Fruit fly (Drosophila melanogaster) whole organism, embryonic: ENCODE results near the gene FipoQ.

Source experiments
- Abd-B ChIP-seq: fragments of 200-800 bp; sonication (Bioruptor generic); optimal IDR thresholded peaks from 2 replicates; lab custom pipeline; 2018; ENCODE audit warnings: missing biosample characterization, mild to moderate bottlenecking, missing genetic modification characterization, moderate library complexity
- BEAF-32 ChIP-seq: fragments of 200-800 bp; sonication (Bioruptor generic); optimal IDR thresholded peaks from 3 replicates; lab custom pipeline; 2017; ENCODE audit warnings: missing biosample characterization, missing genetic modification characterization, mild to moderate bottlenecking, moderate library complexity, missing genetic modification reagents
- CG11093 ChIP-seq: fragments of 200-800 bp; sonication (Bioruptor generic); IDR thresholded peaks from 3 replicates; pipeline ENCODE4 v1.3.6; 2022; ENCODE audit warnings: missing biosample characterization, missing genetic modification characterization
- CG11723 ChIP-seq: fragments of 200-800 bp; sonication (Bioruptor generic); optimal IDR thresholded peaks from 2 replicates; lab custom pipeline; 2017; ENCODE audit warnings: missing biosample characterization, mild to moderate bottlenecking, missing genetic modification characterization
- CG12104 ChIP-seq: fragments of 200-800 bp; sonication (Bioruptor generic); optimal IDR thresholded peaks from 3 replicates; lab custom pipeline; 2016; ENCODE audit warnings: missing biosample characterization, missing genetic modification characterization
- CG12391 ChIP-seq: fragments of 200-800 bp; sonication (Bioruptor generic); optimal IDR thresholded peaks from 3 replicates; lab custom pipeline; 2018; ENCODE audit warnings: missing biosample characterization, mild to moderate bottlenecking, missing genetic modification characterization, moderate library complexity
- CG12942 ChIP-seq: fragments of 200-800 bp; sonication (Bioruptor generic); optimal IDR thresholded peaks from 3 replicates; lab custom pipeline; 2016; ENCODE audit warnings: missing biosample characterization, missing genetic modification characterization
- CG13424 ChIP-seq: fragments of 200-800 bp; sonication (Bioruptor generic); optimal IDR thresholded peaks from 2 replicates; lab custom pipeline; 2019; ENCODE audit warnings: missing biosample characterization, mild to moderate bottlenecking, missing genetic modification characterization, moderate library complexity
- CG1529 ChIP-seq: fragments of 200-800 bp; sonication (Bioruptor generic); optimal IDR thresholded peaks from 3 replicates; lab custom pipeline; 2018; ENCODE audit warnings: missing biosample characterization, missing genetic modification characterization
- CG15601 ChIP-seq: fragments of 200-800 bp; sonication (Bioruptor generic); optimal IDR thresholded peaks from 3 replicates; lab custom pipeline; 2019; ENCODE audit warnings: missing biosample characterization, mild to moderate bottlenecking, missing genetic modification characterization, moderate library complexity
- CG17802 ChIP-seq: fragments of 200-800 bp; sonication (Bioruptor generic); optimal IDR thresholded peaks from 2 replicates; lab custom pipeline; 2018; ENCODE audit warnings: missing biosample characterization, mild to moderate bottlenecking, missing genetic modification characterization, moderate library complexity
- CG2199 ChIP-seq: fragments of 200-800 bp; sonication (Bioruptor generic); IDR thresholded peaks from 3 replicates; pipeline ENCODE4 v1.3.6; 2022; ENCODE audit warnings: missing biosample characterization, missing genetic modification characterization
- CG2202 ChIP-seq: fragments of 200-800 bp; sonication (Bioruptor generic); optimal IDR thresholded peaks from 2 replicates; lab custom pipeline; 2018; ENCODE audit warnings: missing biosample characterization, mild to moderate bottlenecking, missing genetic modification characterization
- CG2875 ChIP-seq: fragments of 200-800 bp; sonication (Bioruptor generic); optimal IDR thresholded peaks from 2 replicates; lab custom pipeline; 2017; ENCODE audit warnings: missing biosample characterization, mild to moderate bottlenecking, missing genetic modification characterization, missing genetic modification reagents
- CG2889 ChIP-seq: fragments of 200-800 bp; sonication (Bioruptor generic); IDR thresholded peaks from 3 replicates; pipeline ENCODE4 v1.3.6; 2022; ENCODE audit warnings: missing biosample characterization, missing genetic modification characterization
- CG5953 ChIP-seq: fragments of 200-800 bp; sonication (Bioruptor generic); IDR thresholded peaks from 2 replicates; pipeline ENCODE4 v1.3.6; 2022; ENCODE audit warnings: missing biosample characterization, missing genetic modification characterization
- CG6813 ChIP-seq: fragments of 200-800 bp; sonication (Bioruptor generic); optimal IDR thresholded peaks from 2 replicates; lab custom pipeline; 2017; ENCODE audit warnings: missing biosample characterization, missing genetic modification characterization, mild to moderate bottlenecking, moderate library complexity, missing genetic modification reagents
- CG7372 ChIP-seq: fragments of 200-800 bp; sonication (Bioruptor generic); IDR thresholded peaks from 2 replicates; pipeline ENCODE4 v1.3.6; 2022; ENCODE audit warnings: missing biosample characterization, missing genetic modification characterization
- CG7839 ChIP-seq: fragments of 200-800 bp; sonication (Bioruptor generic); optimal IDR thresholded peaks from 3 replicates; lab custom pipeline; 2018; ENCODE audit warnings: missing biosample characterization, mild to moderate bottlenecking, missing genetic modification characterization, moderate library complexity
- CG7928 ChIP-seq: fragments of 200-800 bp; sonication (Bioruptor generic); optimal IDR thresholded peaks from 2 replicates; lab custom pipeline; 2017; ENCODE audit warnings: missing biosample characterization, mild to moderate bottlenecking, missing genetic modification characterization
- CG8290 ChIP-seq, 3 experiments: fragments of 200-800 bp; sonication (Bioruptor generic); optimal IDR thresholded peaks; 2 replicates each; lab custom pipeline; 2016 to 2019; ENCODE audit warnings: missing biosample characterization in 3 of 3, missing genetic modification characterization in 3 of 3, mild to moderate bottlenecking in 2 of 3, moderate library complexity in 1 of 3
- Deaf1 ChIP-seq: fragments of 200-800 bp; optimal IDR thresholded peaks from 3 replicates; lab custom pipeline; 2019; ENCODE audit warnings: missing biosample characterization, mild to moderate bottlenecking, missing genetic modification characterization, moderate library complexity
- Doc2 ChIP-seq: fragments of 200-800 bp; sonication (Bioruptor generic); IDR thresholded peaks from 2 replicates; pipeline ENCODE4 v1.3.6; 2022; ENCODE audit warnings: missing biosample characterization, missing genetic modification characterization
- Eip74EF ChIP-seq, 2 experiments: fragments of 200-800 bp in 1 of 2; fragments of >200 bp in 1 of 2; sonication (Bioruptor generic) in 1 of 2; optimal IDR thresholded peaks; 2 replicates each; lab custom pipeline; 2017 to 2019; ENCODE audit warnings: missing biosample characterization in 2 of 2, missing genetic modification characterization in 2 of 2, mild to moderate bottlenecking in 1 of 2, moderate library complexity in 1 of 2
- Fer3 ChIP-seq: fragments of 200-800 bp; sonication (Bioruptor generic); optimal IDR thresholded peaks from 2 replicates; lab custom pipeline; 2018; ENCODE audit warnings: missing biosample characterization, mild to moderate bottlenecking, missing genetic modification characterization, moderate library complexity
- Hey ChIP-seq: fragments of 200-800 bp; sonication (Bioruptor generic); optimal IDR thresholded peaks from 3 replicates; lab custom pipeline; 2018; ENCODE audit warnings: missing biosample characterization, mild to moderate bottlenecking, missing genetic modification characterization
- HmgD ChIP-seq: fragments of 200-800 bp; sonication (Bioruptor generic); optimal IDR thresholded peaks from 3 replicates; lab custom pipeline; 2016; ENCODE audit warnings: missing biosample characterization, missing genetic modification characterization
- Hr78 ChIP-seq, 2 experiments: fragments of 200-800 bp in 1 of 2; fragments of >200 bp in 1 of 2; sonication (Bioruptor generic) in 1 of 2; optimal IDR thresholded peaks; 2 replicates each; lab custom pipeline; 2017 to 2019; ENCODE audit warnings: missing biosample characterization in 2 of 2, missing genetic modification characterization in 2 of 2, mild to moderate bottlenecking in 1 of 2, moderate library complexity in 1 of 2
- NfI ChIP-seq: fragments of 200-800 bp; sonication (Bioruptor generic); optimal IDR thresholded peaks from 3 replicates; lab custom pipeline; 2018; ENCODE audit warnings: missing biosample characterization, mild to moderate bottlenecking, missing genetic modification characterization, moderate library complexity
- Ptx1 ChIP-seq: fragments of 200-800 bp; sonication (Bioruptor generic); IDR thresholded peaks from 2 replicates; pipeline ENCODE4 v1.3.6; 2022; ENCODE audit warnings: missing biosample characterization, missing genetic modification characterization
- Ravus ChIP-seq: fragments of 200-800 bp; sonication (Bioruptor generic); IDR thresholded peaks from 2 replicates; pipeline ENCODE4 v1.3.6; 2022; ENCODE audit warnings: missing biosample characterization, missing genetic modification characterization
- az2 ChIP-seq: fragments of 200-800 bp; sonication (Bioruptor generic); optimal IDR thresholded peaks from 3 replicates; lab custom pipeline; 2016; ENCODE audit warnings: missing biosample characterization, missing genetic modification characterization
- bbx ChIP-seq: fragments of 200-800 bp; sonication (Bioruptor generic); IDR thresholded peaks from 2 replicates; pipeline ENCODE4 v1.3.6; 2022; ENCODE audit warnings: missing biosample characterization, missing genetic modification characterization; ENCODE audit not compliant: partially characterized antibody
- crc ChIP-seq: fragments of 200-800 bp; sonication (Bioruptor generic); optimal IDR thresholded peaks from 2 replicates; lab custom pipeline; 2016; ENCODE audit warnings: missing biosample characterization, missing genetic modification characterization
- dan ChIP-seq: fragments of 200-800 bp; sonication (Bioruptor generic); IDR thresholded peaks from 2 replicates; pipeline ENCODE4 v1.3.6; 2022; ENCODE audit warnings: missing biosample characterization, missing genetic modification characterization
- dm ChIP-seq: fragments of 200-800 bp; sonication (Bioruptor generic); optimal IDR thresholded peaks from 3 replicates; lab custom pipeline; 2016; ENCODE audit warnings: missing biosample characterization, missing genetic modification characterization
- esg ChIP-seq: fragments of 200-800 bp; sonication (Bioruptor generic); conservative IDR thresholded peaks from 2 replicates; pipeline ENCODE4 v1.3.6; 2022; ENCODE audit warnings: missing biosample characterization, missing genetic modification characterization
- eyg ChIP-seq: fragments of 200-800 bp; sonication (Bioruptor generic); optimal IDR thresholded peaks from 3 replicates; lab custom pipeline; 2016; ENCODE audit warnings: missing biosample characterization, missing genetic modification characterization
- grau ChIP-seq: fragments of 200-800 bp; optimal IDR thresholded peaks from 3 replicates; lab custom pipeline; 2019; ENCODE audit warnings: missing biosample characterization, mild to moderate bottlenecking, missing genetic modification characterization, moderate library complexity
- h ChIP-seq: fragments of >200 bp; optimal IDR thresholded peaks from 2 replicates; lab custom pipeline; 2017
- klu ChIP-seq: fragments of 200-800 bp; sonication (Bioruptor generic); IDR thresholded peaks from 2 replicates; pipeline ENCODE4 v1.3.6; 2022; ENCODE audit warnings: missing biosample characterization, missing genetic modification characterization
- lmd ChIP-seq: fragments of 200-800 bp; sonication (Bioruptor generic); IDR thresholded peaks from 2 replicates; pipeline ENCODE4 v1.3.6; 2022; ENCODE audit warnings: missing biosample characterization, missing genetic modification characterization
- peb ChIP-seq: fragments of 200-800 bp; sonication (Bioruptor generic); IDR thresholded peaks from 2 replicates; pipeline ENCODE4 v1.3.6; 2022; ENCODE audit warnings: missing biosample characterization, missing genetic modification characterization
- pita ChIP-seq: fragments of 200-800 bp; sonication (Bioruptor generic); optimal IDR thresholded peaks from 2 replicates; lab custom pipeline; 2017; ENCODE audit warnings: missing biosample characterization, mild to moderate bottlenecking, missing genetic modification characterization
- row ChIP-seq: fragments of 200-800 bp; sonication (Bioruptor generic); IDR thresholded peaks from 3 replicates; pipeline ENCODE4 v1.3.6; 2022; ENCODE audit warnings: missing biosample characterization, missing genetic modification characterization
- sc ChIP-seq, 3 experiments: fragments of >200 bp in 2 of 3; fragments of 200-800 bp in 1 of 3; sonication (Bioruptor generic) in 1 of 3; optimal IDR thresholded peaks; 2 replicates in 2 of 3; 3 replicates in 1 of 3; lab custom pipeline; 2017; ENCODE audit warnings: mild to moderate bottlenecking in 1 of 3, missing biosample characterization in 1 of 3, missing genetic modification characterization in 1 of 3, missing genetic modification reagents in 1 of 3
- slou ChIP-seq: fragments of 200-800 bp; sonication (Bioruptor generic); optimal IDR thresholded peaks from 3 replicates; lab custom pipeline; 2016; ENCODE audit warnings: missing biosample characterization, missing genetic modification characterization
- tio ChIP-seq: fragments of 200-800 bp; sonication (Bioruptor generic); optimal IDR thresholded peaks from 2 replicates; lab custom pipeline; 2017; ENCODE audit warnings: missing biosample characterization, missing genetic modification characterization, inconsistent platforms
- usp ChIP-seq: fragments of >200 bp; optimal IDR thresholded peaks from 2 replicates; lab custom pipeline; 2017; ENCODE audit warnings: missing biosample characterization, missing genetic modification characterization
- zfh2 ChIP-seq: fragments of 200-800 bp; sonication (Bioruptor generic); optimal IDR thresholded peaks from 2 replicates; lab custom pipeline; 2016; ENCODE audit warnings: missing biosample characterization, missing genetic modification characterization

FipoQ gene

dm6 chr3R:29522164-29522563 lies 27.6 kb downstream of the FipoQ start (continued):
- TF ChIP-seq tio (GFP tag; lab: Kevin White, UChicago): peak; percentile 21
- peak; percentile 33 for TF ChIP-seq CG17802 (tag; lab: Kevin White, UChicago)
- peak; percentile 24 for TF ChIP-seq Abd-B (GFP tag; lab: Kevin White, UChicago)
- no peak for TF ChIP-seq CG11723
- TF ChIP-seq CG7928: no peak
- TF ChIP-seq CG8290 (GFP tag; optimal IDR thresholded peaks at IDR 0.05; lab: Kevin White, UChicago): no peak
- no peak for TF ChIP-seq CG8290 (tag; optimal IDR thresholded peaks at IDR 0.05; lab: Kevin White, UChicago)
- no peak for TF ChIP-seq eyg (GFP tag; lab: Kevin White, UChicago)
- no peak for TF ChIP-seq CG6813 (GFP tag; lab: Kevin White, UChicago)
- peak; percentile 10 for TF ChIP-seq CG12104 (GFP tag; lab: Kevin White, UChicago)
- peak; percentile 50; the same call in 1 of the 2 replicates for TF ChIP-seq Ptx1 (GFP tag; lab: Robert Waterston, UW)
- TF ChIP-seq CG2889 (GFP tag; lab: Robert Waterston, UW): no peak
- peak; percentile 12 for TF ChIP-seq CG2875
- no peak for TF ChIP-seq slou
- TF ChIP-seq BEAF-32 (GFP tag; lab: Kevin White, UChicago): no peak
- peak; percentile 58 for TF ChIP-seq row (GFP tag; lab: Robert Waterston, UW)
- TF ChIP-seq usp (GFP tag; lab: Kevin White, UChicago): no peak
- TF ChIP-seq CG2202 (tag; lab: Kevin White, UChicago): peak; percentile 56
- TF ChIP-seq bbx (GFP tag; lab: Robert Waterston, UW): no peak
- TF ChIP-seq NfI (GFP tag; lab: Kevin White, UChicago): no peak
- TF ChIP-seq CG15601 (tag; lab: Kevin White, UChicago): peak; percentile 38
- peak; percentile 38; the same call in 1 of the 2 replicates for TF ChIP-seq esg
- TF ChIP-seq crc (GFP tag; lab: Kevin White, UChicago): no peak
- TF ChIP-seq CG11093: no peak
- TF ChIP-seq Eip74EF (GFP tag; optimal IDR thresholded peaks at IDR 0.05; lab: Kevin White, UChicago): no peak
- peak; percentile 58 for TF ChIP-seq CG7839 (tag; lab: Kevin White, UChicago)
- TF ChIP-seq zfh2 (GFP tag; lab: Kevin White, UChicago): no peak
- peak; percentile 42 for TF ChIP-seq CG13424 (tag; lab: Kevin White, UChicago)
- TF ChIP-seq CG5953 (GFP tag; lab: Robert Waterston, UW): 0 out of 2 replicates have a peak, but pooled peaks have one; percentile 11
- no peak for TF ChIP-seq Hr78 (GFP tag; optimal IDR thresholded peaks at IDR 0.05; lab: Kevin White, UChicago)
- TF ChIP-seq az2 (GFP tag; lab: Kevin White, UChicago): peak; percentile 48
- peak; percentile 62; the same call in 1 of the 2 replicates for TF ChIP-seq dan (GFP tag; lab: Robert Waterston, UW)
- TF ChIP-seq h (lab: Kevin White, UChicago): no peak
- no peak for TF ChIP-seq peb (GFP tag; lab: Robert Waterston, UW)
- TF ChIP-seq Hey (tag; lab: Kevin White, UChicago): no peak
- peak; percentile 43; the same call in 1 of the 2 replicates for TF ChIP-seq lmd (GFP tag; lab: Robert Waterston, UW)
- TF ChIP-seq HmgD (GFP tag; lab: Kevin White, UChicago): no peak
- TF ChIP-seq grau: peak; percentile 48
- TF ChIP-seq CG12942 (GFP tag; lab: Kevin White, UChicago): no peak
- no peak for TF ChIP-seq Doc2 (GFP tag; lab: Robert Waterston, UW)
- TF ChIP-seq Ravus (GFP tag; lab: Robert Waterston, UW): no peak
- peak; percentile 1 for TF ChIP-seq CG1529
- TF ChIP-seq CG2199 (GFP tag; lab: Robert Waterston, UW): no peak
- TF ChIP-seq pita (GFP tag; lab: Kevin White, UChicago): no peak
- TF ChIP-seq dm (GFP tag; lab: Kevin White, UChicago): no peak
- TF ChIP-seq CG12391 (tag; lab: Kevin White, UChicago): peak; percentile 59
- TF ChIP-seq klu: no peak
- TF ChIP-seq Fer3 (tag; lab: Kevin White, UChicago): no peak
- TF ChIP-seq CG7372 (GFP tag; lab: Robert Waterston, UW): no peak
- TF ChIP-seq Deaf1 (tag; lab: Kevin White, UChicago): no peak
- TF ChIP-seq sc (optimal IDR thresholded peaks at IDR 0.05; lab: Kevin White, UChicago): no peak
- peak; percentile 43 for TF ChIP-seq sc (GFP tag; optimal IDR thresholded peaks at IDR 0.05; lab: Kevin White, UChicago)
